Fruit fly (Drosophila melanogaster) whole organism, adult: Measurements from ENCODE around the gene CG10553.

Experiments used
- CG12768 ChIP-seq: fragments of 200-800 bp; sonication (Bioruptor generic); optimal IDR thresholded peaks from 2 replicates; lab custom pipeline; 2017; ENCODE audit warnings: missing biosample characterization, missing genetic modification characterization, mild to moderate bottlenecking, moderate library complexity, missing genetic modification reagents
- Clk ChIP-seq: fragments of 200-800 bp; sonication (Bioruptor generic); optimal IDR thresholded peaks from 2 replicates; lab custom pipeline; 2017; ENCODE audit warnings: missing biosample characterization, missing genetic modification characterization
- kay ChIP-seq: fragments of 200-800 bp; sonication (Bioruptor generic); peaks from one replicate; lab custom pipeline; 2016; ENCODE audit warnings: missing biosample characterization, missing genetic modification characterization, borderline replicate concordance

dm6 chr3R:25279796-25280350 is 38.0 kb downstream of the CG10553 start, which contains the start of gene CG10514:
- TF ChIP-seq Clk (no peak), CG12768 (GFP tag; lab: Kevin White, UChicago) (peak; percentile 53), kay (peak; percentile 90)
